Fruit fly (Drosophila melanogaster) whole organism, adult: ENCODE data around the gene CG31274.

ENCODE experiments used
- CG11617 ChIP-seq: fragments of 200-800 bp; sonication (Bioruptor generic); optimal IDR thresholded peaks from 2 replicates; lab custom pipeline; 2017; ENCODE audit warnings: mild to moderate bottlenecking, missing biosample characterization, missing genetic modification reagents, missing genetic modification characterization
- CG14711 ChIP-seq: fragments of 200-800 bp; sonication (Bioruptor generic); optimal IDR thresholded peaks from 2 replicates; lab custom pipeline; 2018; ENCODE audit warnings: missing biosample characterization, mild to moderate bottlenecking, missing genetic modification characterization, moderate library complexity
- CG33017 ChIP-seq: fragments of 200-800 bp; sonication (Bioruptor generic); optimal IDR thresholded peaks from 2 replicates; lab custom pipeline; 2018; ENCODE audit warnings: missing biosample characterization, mild to moderate bottlenecking, missing genetic modification characterization, moderate library complexity
- CG7101 ChIP-seq: fragments of 200-800 bp; sonication (Bioruptor generic); optimal IDR thresholded peaks from 2 replicates; lab custom pipeline; 2018; ENCODE audit warnings: missing biosample characterization, mild to moderate bottlenecking, missing genetic modification characterization, moderate library complexity
- Crg-1 ChIP-seq: fragments of 200-800 bp; sonication (Bioruptor generic); optimal IDR thresholded peaks from 2 replicates; lab custom pipeline; 2016; ENCODE audit warnings: missing biosample characterization, missing genetic modification characterization
- Hr96 ChIP-seq: fragments of 200-800 bp; sonication (Bioruptor generic); optimal IDR thresholded peaks from 2 replicates; lab custom pipeline; 2016; ENCODE audit warnings: missing biosample characterization, missing genetic modification characterization
- bab1 ChIP-seq: fragments of 200-800 bp; sonication (Bioruptor generic); optimal IDR thresholded peaks from 3 replicates; lab custom pipeline; 2019; ENCODE audit warnings: missing biosample characterization, mild to moderate bottlenecking, missing genetic modification characterization, moderate library complexity
- ovo ChIP-seq: fragments of 200-800 bp; sonication (Bioruptor generic); optimal IDR thresholded peaks from 2 replicates; lab custom pipeline; 2016; ENCODE audit warnings: missing biosample characterization, missing genetic modification characterization
- toe ChIP-seq: fragments of 200-800 bp; sonication (Bioruptor generic); optimal IDR thresholded peaks from 2 replicates; lab custom pipeline; 2016; ENCODE audit warnings: missing biosample characterization, missing genetic modification characterization

dm6 chr3R:16957759-16958536 lies 34.9 kb upstream of the CG31274 start:
- TF ChIP-seq ovo (GFP tag; lab: Kevin White, UChicago) (no peak), Hr96 (GFP tag; lab: Kevin White, UChicago) (no peak), CG11617 (GFP tag; lab: Kevin White, UChicago) (no peak), CG33017 (tag; lab: Kevin White, UChicago) (peak; percentile 36), CG14711 (tag; lab: Kevin White, UChicago) (no peak), Crg-1 (GFP tag; lab: Kevin White, UChicago) (no peak), bab1 (no peak), toe (GFP tag; lab: Kevin White, UChicago) (no peak), CG7101 (tag; lab: Kevin White, UChicago) (no peak)
